Worm (Caenorhabditis elegans) whole organism, L2 larva: ENCODE results near the gene nrf-6.

Experiments
- egl-27 ChIP-seq: sonication (generic microtip); optimal IDR thresholded peaks from 3 replicates; lab custom pipeline; 2017; ENCODE audit warnings: missing biosample characterization, missing genetic modification reagents, missing genetic modification characterization
- mbf-1 ChIP-seq: sonication (generic microtip); optimal IDR thresholded peaks from 2 replicates; lab custom pipeline; 2017; ENCODE audit warnings: missing biosample characterization, missing genetic modification characterization
- mdl-1 ChIP-seq, 2 experiments: fragments of 150-350 bp in 1 of 2; sonication (generic microtip) in 1 of 2; optimal IDR thresholded peaks; 2 replicates each; lab custom pipeline; 2017; ENCODE audit warnings: missing biosample characterization in 2 of 2, missing genetic modification characterization in 2 of 2
- peb-1 ChIP-seq: fragments of 150-350 bp; optimal IDR thresholded peaks from 2 replicates; lab custom pipeline; 2014; ENCODE audit warnings: missing biosample characterization, missing genetic modification characterization
- snpc-4 ChIP-seq: fragments of 150-350 bp; optimal IDR thresholded peaks from 2 replicates; lab custom pipeline; 2014; ENCODE audit warnings: missing biosample characterization, missing genetic modification characterization
- zag-1 ChIP-seq: fragments of 150-350 bp; optimal IDR thresholded peaks from 2 replicates; lab custom pipeline; 2014; ENCODE audit warnings: missing biosample characterization, missing genetic modification characterization
- ztf-4 ChIP-seq: fragments of 150-350 bp; optimal IDR thresholded peaks from 2 replicates; lab custom pipeline; 2014; ENCODE audit warnings: missing biosample characterization, missing genetic modification characterization

DNA sequence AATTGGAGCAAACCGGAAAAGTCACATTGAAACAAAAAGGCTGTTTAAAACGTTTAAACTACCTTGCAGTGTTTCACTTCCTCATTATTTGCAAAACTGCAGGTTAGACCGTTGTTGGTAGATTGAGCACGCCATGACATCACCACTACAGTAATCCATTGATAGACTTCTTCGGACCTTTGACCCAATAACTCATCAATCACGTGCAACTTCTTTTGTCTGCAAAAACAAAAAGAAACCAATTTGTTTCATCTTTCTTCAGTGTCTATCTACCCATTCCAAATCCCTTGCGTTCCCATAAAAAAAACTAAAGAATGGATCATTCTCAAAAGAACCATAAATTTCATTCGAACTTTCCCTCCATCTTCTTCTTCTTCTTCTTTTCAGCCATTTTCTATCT, 51.4 kb downstream of the nrf-6 start:
- TF ChIP-seq mdl-1 (tag; optimal IDR thresholded peaks at IDR 0.05; lab: Kevin White, UChicago) (no peak), egl-27 (no peak), mbf-1 (tag; lab: Kevin White, UChicago) (no peak), zag-1 (no peak), ztf-4 (tag; lab: Kevin White, UChicago) (no peak), snpc-4 (tag; lab: Kevin White, UChicago) (no peak), peb-1 (no peak)
